Fruit fly (Drosophila melanogaster) whole organism, embryonic: ENCODE results near the gene CG1774.

Experiments
- Aef1 ChIP-seq: fragments of 200-800 bp; sonication (Bioruptor generic); IDR thresholded peaks from 3 replicates; pipeline ENCODE4 v1.3.6; 2022; ENCODE audit warnings: missing biosample characterization, missing genetic modification characterization
- Bgb ChIP-seq: fragments of 200-800 bp; sonication (Bioruptor generic); IDR thresholded peaks from 2 replicates; pipeline ENCODE4 v1.3.6; 2022; ENCODE audit warnings: missing biosample characterization, missing genetic modification characterization; ENCODE audit not compliant: partially characterized antibody
- CG10366 ChIP-seq: fragments of 200-800 bp; sonication (Bioruptor generic); IDR thresholded peaks from 2 replicates; pipeline ENCODE4 v1.3.6; 2022; ENCODE audit warnings: missing biosample characterization, missing genetic modification characterization
- CG10654 ChIP-seq: fragments of 200-800 bp; sonication (Bioruptor generic); optimal IDR thresholded peaks from 2 replicates; lab custom pipeline; 2016; ENCODE audit warnings: missing biosample characterization, missing genetic modification characterization
- CG10979 ChIP-seq: fragments of 200-800 bp; sonication (Bioruptor generic); optimal IDR thresholded peaks from 2 replicates; lab custom pipeline; 2018; ENCODE audit warnings: missing biosample characterization, mild to moderate bottlenecking, missing genetic modification characterization, moderate library complexity
- CG11723 ChIP-seq: fragments of 200-800 bp; sonication (Bioruptor generic); optimal IDR thresholded peaks from 2 replicates; lab custom pipeline; 2017; ENCODE audit warnings: missing biosample characterization, mild to moderate bottlenecking, missing genetic modification characterization
- CG12155 ChIP-seq: fragments of 200-800 bp; sonication (Bioruptor generic); optimal IDR thresholded peaks from 3 replicates; lab custom pipeline; 2016; ENCODE audit warnings: missing biosample characterization, missing genetic modification characterization
- CG12219 ChIP-seq: fragments of 200-800 bp; sonication (Bioruptor generic); optimal IDR thresholded peaks from 3 replicates; lab custom pipeline; 2018; ENCODE audit warnings: missing biosample characterization, mild to moderate bottlenecking, missing genetic modification characterization
- CG1233 ChIP-seq: fragments of 200-800 bp; sonication (Bioruptor generic); optimal IDR thresholded peaks from 4 replicates; lab custom pipeline; 2018; ENCODE audit warnings: missing biosample characterization, mild to moderate bottlenecking, missing genetic modification characterization
- CG13424 ChIP-seq: fragments of 200-800 bp; sonication (Bioruptor generic); optimal IDR thresholded peaks from 2 replicates; lab custom pipeline; 2019; ENCODE audit warnings: missing biosample characterization, mild to moderate bottlenecking, missing genetic modification characterization, moderate library complexity
- CG14050 ChIP-seq: fragments of 200-800 bp; sonication (Bioruptor generic); IDR thresholded peaks from 3 replicates; pipeline ENCODE4 v1.3.6; 2022; ENCODE audit warnings: missing biosample characterization, missing genetic modification characterization
- CG15696 ChIP-seq: fragments of 200-800 bp; sonication (Bioruptor generic); optimal IDR thresholded peaks from 2 replicates; lab custom pipeline; 2019; ENCODE audit warnings: missing biosample characterization, mild to moderate bottlenecking, missing genetic modification characterization, moderate library complexity
- CG1647 ChIP-seq: fragments of 200-800 bp; sonication (Bioruptor generic); optimal IDR thresholded peaks from 3 replicates; lab custom pipeline; 2016; ENCODE audit warnings: missing biosample characterization, missing genetic modification characterization
- CG16815 ChIP-seq: fragments of 200-800 bp; sonication (Bioruptor generic); optimal IDR thresholded peaks from 3 replicates; lab custom pipeline; 2017; ENCODE audit warnings: missing biosample characterization, mild to moderate bottlenecking, missing genetic modification characterization
- CG17361 ChIP-seq: fragments of 200-800 bp; sonication (Bioruptor generic); IDR thresholded peaks from 3 replicates; pipeline ENCODE4 v1.3.6; 2022; ENCODE audit warnings: missing biosample characterization, missing genetic modification characterization
- CG17802 ChIP-seq: fragments of 200-800 bp; sonication (Bioruptor generic); optimal IDR thresholded peaks from 2 replicates; lab custom pipeline; 2018; ENCODE audit warnings: missing biosample characterization, mild to moderate bottlenecking, missing genetic modification characterization, moderate library complexity
- CG2116 ChIP-seq: fragments of 200-800 bp; sonication (Bioruptor generic); optimal IDR thresholded peaks from 3 replicates; lab custom pipeline; 2018; ENCODE audit warnings: missing biosample characterization, mild to moderate bottlenecking, missing genetic modification characterization
- CG31441 ChIP-seq: fragments of 200-800 bp; sonication (Bioruptor generic); IDR thresholded peaks from 2 replicates; pipeline ENCODE4 v1.3.6; 2022; ENCODE audit warnings: missing biosample characterization, missing genetic modification characterization
- CG32772 ChIP-seq: fragments of 200-800 bp; sonication (Bioruptor generic); IDR thresholded peaks from 2 replicates; pipeline ENCODE4 v1.3.6; 2022; ENCODE audit warnings: missing biosample characterization, missing genetic modification characterization
- CG34376 ChIP-seq: fragments of 200-800 bp; sonication (Bioruptor generic); optimal IDR thresholded peaks from 2 replicates; lab custom pipeline; 2018; ENCODE audit warnings: missing biosample characterization, mild to moderate bottlenecking, missing genetic modification characterization
- CG4360 ChIP-seq: fragments of 200-800 bp; sonication (Bioruptor generic); IDR thresholded peaks from 2 replicates; pipeline ENCODE4 v1.3.6; 2022; ENCODE audit warnings: missing biosample characterization, missing genetic modification characterization
- CG7372 ChIP-seq: fragments of 200-800 bp; sonication (Bioruptor generic); IDR thresholded peaks from 2 replicates; pipeline ENCODE4 v1.3.6; 2022; ENCODE audit warnings: missing biosample characterization, missing genetic modification characterization
- CG8359 ChIP-seq: fragments of 200-800 bp; sonication (Bioruptor generic); optimal IDR thresholded peaks from 2 replicates; lab custom pipeline; 2017; ENCODE audit warnings: missing biosample characterization, mild to moderate bottlenecking, missing genetic modification characterization, borderline replicate concordance
- CG8478 ChIP-seq: fragments of >200 bp; optimal IDR thresholded peaks from 2 replicates; lab custom pipeline; 2018
- CG9797 ChIP-seq: fragments of 200-800 bp; sonication (Bioruptor generic); optimal IDR thresholded peaks from 3 replicates; lab custom pipeline; 2018; ENCODE audit warnings: missing biosample characterization, mild to moderate bottlenecking, missing genetic modification characterization
- E2f2 ChIP-seq: fragments of 200-800 bp; sonication (Bioruptor generic); IDR thresholded peaks from 2 replicates; pipeline ENCODE4 v1.3.6; 2022; ENCODE audit warnings: missing biosample characterization, missing genetic modification characterization
- Fer2 ChIP-seq: fragments of 200-800 bp; sonication (Bioruptor generic); optimal IDR thresholded peaks from 2 replicates; lab custom pipeline; 2018; ENCODE audit warnings: missing biosample characterization, mild to moderate bottlenecking, missing genetic modification characterization, moderate library complexity
- H15 ChIP-seq: fragments of 200-800 bp; sonication (Bioruptor generic); IDR thresholded peaks from 3 replicates; pipeline ENCODE4 v1.3.6; 2022; ENCODE audit warnings: missing biosample characterization, missing genetic modification characterization
- MBD-R2 ChIP-seq: fragments of 200-800 bp; sonication (Bioruptor generic); IDR thresholded peaks from 2 replicates; pipeline ENCODE4 v1.3.6; 2022; ENCODE audit warnings: missing biosample characterization, missing genetic modification characterization
- NK7.1 ChIP-seq: fragments of 200-800 bp; sonication (Bioruptor generic); optimal IDR thresholded peaks from 3 replicates; lab custom pipeline; 2016; ENCODE audit warnings: missing biosample characterization, missing genetic modification characterization
- Nf-YA ChIP-seq: fragments of 200-800 bp; sonication (Bioruptor generic); IDR thresholded peaks from 2 replicates; pipeline ENCODE4 v1.3.6; 2022; ENCODE audit warnings: missing biosample characterization, missing genetic modification characterization
- Six4 ChIP-seq: fragments of 200-800 bp; sonication (Bioruptor generic); optimal IDR thresholded peaks from 2 replicates; lab custom pipeline; 2016; ENCODE audit warnings: missing biosample characterization, missing genetic modification characterization
- Sry-δ ChIP-seq: fragments of 200-800 bp; sonication (Bioruptor generic); optimal IDR thresholded peaks from 2 replicates; lab custom pipeline; 2016; ENCODE audit warnings: missing biosample characterization, missing genetic modification characterization
- Ssrp ChIP-seq: fragments of 200-800 bp; sonication (Bioruptor generic); optimal IDR thresholded peaks from 2 replicates; lab custom pipeline; 2018; ENCODE audit warnings: missing biosample characterization, mild to moderate bottlenecking, missing genetic modification characterization, moderate library complexity
- Usf ChIP-seq: fragments of 200-800 bp; sonication (Bioruptor generic); optimal IDR thresholded peaks from 2 replicates; lab custom pipeline; 2017; ENCODE audit warnings: missing genotype, missing biosample characterization, missing genetic modification characterization
- Xrp1 ChIP-seq: fragments of 200-800 bp; sonication (Bioruptor generic); IDR thresholded peaks from 2 replicates; pipeline ENCODE4 v1.3.6; 2022; ENCODE audit warnings: missing biosample characterization, missing genetic modification characterization
- ab ChIP-seq: fragments of 200-800 bp; sonication (Bioruptor generic); optimal IDR thresholded peaks from 2 replicates; lab custom pipeline; 2016; ENCODE audit warnings: missing biosample characterization, missing genetic modification characterization
- amos ChIP-seq: fragments of 200-800 bp; sonication (Bioruptor generic); IDR thresholded peaks from 2 replicates; pipeline ENCODE4 v1.3.6; 2022; ENCODE audit warnings: missing biosample characterization, missing genetic modification characterization; ENCODE audit not compliant: partially characterized antibody
- bsh ChIP-seq, 2 experiments: fragments of 200-800 bp; sonication (Bioruptor generic); optimal IDR thresholded peaks; 2 replicates each; lab custom pipeline; 2017 to 2018; ENCODE audit warnings: mild to moderate bottlenecking in 2 of 2, missing biosample characterization in 2 of 2, missing genetic modification characterization in 2 of 2, moderate library complexity in 1 of 2
- esg ChIP-seq: fragments of 200-800 bp; sonication (Bioruptor generic); conservative IDR thresholded peaks from 2 replicates; pipeline ENCODE4 v1.3.6; 2022; ENCODE audit warnings: missing biosample characterization, missing genetic modification characterization
- gce ChIP-seq: fragments of 200-800 bp; sonication (Bioruptor generic); IDR thresholded peaks from 3 replicates; pipeline ENCODE4 v1.3.6; 2022; ENCODE audit warnings: missing biosample characterization, missing genetic modification characterization
- gcm ChIP-seq: fragments of 200-800 bp; sonication (Bioruptor generic); optimal IDR thresholded peaks from 2 replicates; lab custom pipeline; 2019; ENCODE audit warnings: missing biosample characterization, mild to moderate bottlenecking, missing genetic modification characterization, moderate library complexity
- grau ChIP-seq: fragments of 200-800 bp; optimal IDR thresholded peaks from 3 replicates; lab custom pipeline; 2019; ENCODE audit warnings: missing biosample characterization, mild to moderate bottlenecking, missing genetic modification characterization, moderate library complexity
- lbe ChIP-seq: fragments of 200-800 bp; sonication (Bioruptor generic); optimal IDR thresholded peaks from 2 replicates; lab custom pipeline; 2016; ENCODE audit warnings: missing biosample characterization, mild to moderate bottlenecking, missing genetic modification characterization
- lmd ChIP-seq: fragments of 200-800 bp; sonication (Bioruptor generic); IDR thresholded peaks from 2 replicates; pipeline ENCODE4 v1.3.6; 2022; ENCODE audit warnings: missing biosample characterization, missing genetic modification characterization
- lov ChIP-seq, 2 experiments: fragments of 200-800 bp in 1 of 2; fragments of >200 bp in 1 of 2; sonication (Bioruptor generic) in 1 of 2; IDR thresholded peaks in 1 of 2; optimal IDR thresholded peaks in 1 of 2; 2 replicates in 1 of 2; 3 replicates in 1 of 2; pipeline versions ENCODE4 v1.3.6 to Lab custom; 2017 to 2022; ENCODE audit warnings: missing biosample characterization in 1 of 2, missing genetic modification characterization in 1 of 2
- p53 ChIP-seq: fragments of 200-800 bp; sonication (Bioruptor generic); optimal IDR thresholded peaks from 2 replicates; lab custom pipeline; 2016; ENCODE audit warnings: missing biosample characterization, missing genetic modification characterization
- sens-2 ChIP-seq: fragments of 200-800 bp; sonication (Bioruptor generic); IDR thresholded peaks from 2 replicates; pipeline ENCODE4 v1.3.6; 2022; ENCODE audit warnings: missing biosample characterization, missing genetic modification characterization
- sisA ChIP-seq: fragments of 200-800 bp; sonication (Bioruptor generic); IDR thresholded peaks from 2 replicates; pipeline ENCODE4 v1.3.6; 2022; ENCODE audit warnings: missing biosample characterization, missing genetic modification characterization
- tgo ChIP-seq: fragments of 200-800 bp; sonication (Bioruptor generic); IDR thresholded peaks from 3 replicates; pipeline ENCODE4 v1.3.6; 2022; ENCODE audit warnings: missing biosample characterization, missing genetic modification characterization

CG1774 gene

dm6 chr3R:31566738-31567137 is 25.9 kb upstream of the CG1774 start (continued):
- TF ChIP-seq lbe (no peak), CG17802 (tag; lab: Kevin White, UChicago) (peak; percentile 25), CG13424 (peak; percentile 58), sens-2 (GFP tag; lab: Robert Waterston, UW) (peak; percentile 63; the same call in 1 of the 2 replicates), CG17361 (GFP tag; lab: Robert Waterston, UW) (peak; percentile 53; the same call in 2 of the 3 replicates), CG15696 (tag; lab: Kevin White, UChicago) (peak; percentile 44), Ssrp (tag; lab: Kevin White, UChicago) (peak; percentile 60), gcm (GFP tag; lab: Kevin White, UChicago) (peak; percentile 43), CG10979 (tag; lab: Kevin White, UChicago) (peak; percentile 71), esg (GFP tag; lab: Robert Waterston, UW) (peak; percentile 50), NK7.1 (peak; percentile 20), CG12219 (GFP tag; lab: Kevin White, UChicago) (peak; percentile 14), CG16815 (GFP tag; lab: Kevin White, UChicago) (peak; percentile 10), Usf (GFP tag; lab: Kevin White, UChicago) (no peak), CG7372 (GFP tag; lab: Robert Waterston, UW) (peak; percentile 54), Xrp1 (GFP tag; lab: Robert Waterston, UW) (peak; percentile 84), Nf-YA (GFP tag; lab: Robert Waterston, UW) (0 out of 2 replicates have a peak, but pooled peaks have one; percentile 56), CG11723 (GFP tag; lab: Kevin White, UChicago) (no peak), MBD-R2 (no peak), CG10366 (GFP tag; lab: Robert Waterston, UW) (peak; percentile 71), CG2116 (no peak), CG31441 (GFP tag; lab: Robert Waterston, UW) (peak; percentile 45; the same call in 1 of the 2 replicates), lmd (GFP tag; lab: Robert Waterston, UW) (peak; percentile 65), grau (tag; lab: Kevin White, UChicago) (peak; percentile 39), CG1647 (GFP tag; lab: Kevin White, UChicago) (peak; percentile 6), CG14050 (0 out of 3 replicates have a peak, but pooled peaks have one; percentile 29), CG1233 (GFP tag; lab: Kevin White, UChicago) (peak; percentile 34), Bgb (GFP tag; lab: Robert Waterston, UW) (no peak), CG8359 (GFP tag; lab: Kevin White, UChicago) (peak; percentile 4), E2f2 (GFP tag; lab: Robert Waterston, UW) (0 out of 2 replicates have a peak, but pooled peaks have one; percentile 11), Six4 (GFP tag; lab: Kevin White, UChicago) (peak; percentile 17), CG9797 (no peak), ab (no peak), CG32772 (GFP tag; lab: Robert Waterston, UW) (peak; percentile 47; the same call in 1 of the 2 replicates), CG8478 (lab: Kevin White, UChicago) (no peak), gce (GFP tag; lab: Robert Waterston, UW) (peak; percentile 71; the same call in 1 of the 3 replicates), CG34376 (GFP tag; lab: Kevin White, UChicago) (no peak), CG4360 (GFP tag; lab: Robert Waterston, UW) (0 out of 2 replicates have a peak, but pooled peaks have one; percentile 40), p53 (GFP tag; lab: Kevin White, UChicago) (no peak), amos (GFP tag; lab: Robert Waterston, UW) (no peak), sisA (GFP tag; lab: Robert Waterston, UW) (peak; percentile 75), Aef1 (GFP tag; lab: Robert Waterston, UW) (peak; percentile 47; the same call in 2 of the 3 replicates), Fer2 (tag; lab: Kevin White, UChicago) (no peak), CG12155 (no peak), H15 (GFP tag; lab: Robert Waterston, UW) (peak; percentile 38; the same call in 1 of the 3 replicates), CG10654 (peak; percentile 11), lov (optimal IDR thresholded peaks at IDR 0.05; lab: Kevin White, UChicago) (no peak), lov (GFP tag; IDR thresholded peaks at IDR 0.05; lab: Robert Waterston, UW) (peak; percentile 58; the same call in 1 of the 3 replicates), tgo (GFP tag; lab: Robert Waterston, UW) (peak; percentile 69), Sry-δ (GFP tag; lab: Kevin White, UChicago) (no peak), bsh (GFP tag; optimal IDR thresholded peaks at IDR 0.05; lab: Kevin White, UChicago) (peak; percentile 59 to 74)
